Fruit fly (Drosophila melanogaster): ENCODE measurements around the gene PIG-P.
A peak's percentile ranks its signal among the peaks of the same experiment; 100 is the strongest.

PIG-P gene

dm6 chr3R:26021195-26021914 lies 36.7 kb downstream of the PIG-P start (continued):
- TF ChIP-seq CG7928 (GFP tag; optimal IDR thresholded peaks at IDR 0.05) (peak; percentile 67), CG2712 (tag; optimal IDR thresholded peaks at IDR 0.05) (peak; percentile 97), Atf-2 (GFP tag; optimal IDR thresholded peaks at IDR 0.05) (peak; percentile 95), Dp (GFP tag; optimal IDR thresholded peaks at IDR 0.05) (no peak), ato (GFP tag; IDR thresholded peaks at IDR 0.05; ENCODE audit: partially characterized antibody) (no peak), CG18764 (GFP tag; optimal IDR thresholded peaks at IDR 0.05) (peak; percentile 84), crc (GFP tag; optimal IDR thresholded peaks at IDR 0.05) (peak; percentile 84), Ets97D (GFP tag; optimal IDR thresholded peaks at IDR 0.05) (peak; percentile 43), CG6765 (GFP tag; optimal IDR thresholded peaks at IDR 0.05) (peak; percentile 87), CG42726 (GFP tag; IDR thresholded peaks at IDR 0.05; ENCODE audit: partially characterized antibody) (no peak), Jarid2 (GFP tag; optimal IDR thresholded peaks at IDR 0.05) (peak; percentile 74), Stat92E (GFP tag; optimal IDR thresholded peaks at IDR 0.05) (peak in 1 of 3 experiments; percentile 81), kay (GFP tag; optimal IDR thresholded peaks at IDR 0.05) (peak; percentile 71), CG12071 (GFP tag; optimal IDR thresholded peaks at IDR 0.05) (no peak), shn (GFP tag; optimal IDR thresholded peaks at IDR 0.05) (peak; percentile 73), PHDP (tag; optimal IDR thresholded peaks at IDR 0.05) (peak; percentile 92), Sin3A (optimal IDR thresholded peaks at IDR 0.05) (no peak), ken (GFP tag; IDR thresholded peaks at IDR 0.05) (peak; percentile 52; the same call in 1 of the 3 replicates), dan (GFP tag; IDR thresholded peaks at IDR 0.05) (no peak; the same call in 1 of the 2 replicates), CG11723 (GFP tag; optimal IDR thresholded peaks at IDR 0.05) (peak; percentile 95), CG10321 (GFP tag; IDR thresholded peaks at IDR 0.05) (peak; percentile 56), MBD-R2 (GFP tag; IDR thresholded peaks at IDR 0.05) (no peak), otp (GFP tag; IDR thresholded peaks at IDR 0.05) (peak; percentile 10; the same call in 1 of the 3 replicates), Hr3 (GFP tag; optimal IDR thresholded peaks at IDR 0.05) (peak; percentile 97), wor (GFP tag; IDR thresholded peaks at IDR 0.05) (peak; percentile 85), fd102C (GFP tag; optimal IDR thresholded peaks at IDR 0.05) (peak; percentile 60), CG15479 (GFP tag; optimal IDR thresholded peaks at IDR 0.05) (peak; percentile 10), az2 (GFP tag; optimal IDR thresholded peaks at IDR 0.05) (peak; percentile 97), CG33557 (GFP tag; optimal IDR thresholded peaks at IDR 0.05) (peak; percentile 97), CG18476 (GFP tag; optimal IDR thresholded peaks at IDR 0.05) (peak; percentile 91), vvl (GFP tag; IDR thresholded peaks at IDR 0.05) (peak; percentile 74), Mes4 (GFP tag; optimal IDR thresholded peaks at IDR 0.05) (peak; percentile 88), Adf1 (GFP tag; IDR thresholded peaks at IDR 0.05) (peak; percentile 9; the same call in 1 of the 2 replicates), CG14050 (GFP tag; IDR thresholded peaks at IDR 0.05) (peak; percentile 63; the same call in 2 of the 3 replicates), bowl (GFP tag; IDR thresholded peaks at IDR 0.05) (no peak), Bgb (GFP tag; IDR thresholded peaks at IDR 0.05; ENCODE audit: partially characterized antibody) (0 out of 2 replicates have a peak, but pooled peaks have one; percentile 32), CG31388 (GFP tag; optimal IDR thresholded peaks at IDR 0.05) (peak; percentile 90), CG9932 (GFP tag; IDR thresholded peaks at IDR 0.05) (peak; percentile 83), Dek (tag; optimal IDR thresholded peaks at IDR 0.05) (peak; percentile 86), ci (GFP tag; IDR thresholded peaks at IDR 0.05) (peak; percentile 13; the same call in 2 of the 3 replicates), CG43689 (GFP tag; IDR thresholded peaks at IDR 0.05) (0 out of 2 replicates have a peak, but pooled peaks have one; percentile 16), unpg (GFP tag; optimal IDR thresholded peaks at IDR 0.05) (peak; percentile 92), grau (tag; optimal IDR thresholded peaks at IDR 0.05) (peak; percentile 96), CG2120 (GFP tag; optimal IDR thresholded peaks at IDR 0.05) (peak; percentile 93), HLHmδ (GFP tag; optimal IDR thresholded peaks at IDR 0.05) (peak; percentile 98), CG10565 (GFP tag; optimal IDR thresholded peaks at IDR 0.05) (peak; percentile 53), Sry-δ (GFP tag; optimal IDR thresholded peaks at IDR 0.05) (peak; percentile 41), lab (GFP tag; optimal IDR thresholded peaks at IDR 0.05) (peak; percentile 88), B-H2 (GFP tag; optimal IDR thresholded peaks at IDR 0.05) (peak; percentile 59)

All from whole organism, embryonic.